Fruit fly (Drosophila melanogaster) whole organism, prepupa: ENCODE measurements around the gene Pgm1.

Experiments
- CG10631 ChIP-seq: fragments of 200-800 bp; sonication (Bioruptor generic); optimal IDR thresholded peaks from 2 replicates; lab custom pipeline; 2016; ENCODE audit warnings: missing biosample characterization, missing genetic modification characterization
- CG6163 ChIP-seq: fragments of 200-800 bp; sonication (Bioruptor generic); IDR thresholded peaks from 3 replicates; pipeline ENCODE4 v1.3.6; 2022; ENCODE audit warnings: missing biosample characterization, missing genetic modification characterization
- CG6808 ChIP-seq: fragments of 200-800 bp; sonication (Bioruptor generic); optimal IDR thresholded peaks from 3 replicates; lab custom pipeline; 2017; ENCODE audit warnings: missing biosample characterization, missing genetic modification characterization, mild to moderate bottlenecking, moderate library complexity, missing genetic modification reagents
- CG8119 ChIP-seq: fragments of 200-800 bp; sonication (Bioruptor generic); IDR thresholded peaks from 3 replicates; pipeline ENCODE4 v1.3.6; 2022; ENCODE audit warnings: missing biosample characterization, missing genetic modification characterization
- CG8319 ChIP-seq: fragments of 200-800 bp; sonication (Bioruptor generic); optimal IDR thresholded peaks from 3 replicates; lab custom pipeline; 2016; ENCODE audit warnings: missing biosample characterization, missing genetic modification characterization
- CG9139 ChIP-seq: fragments of 200-800 bp; sonication (Bioruptor generic); optimal IDR thresholded peaks from 3 replicates; lab custom pipeline; 2017; ENCODE audit warnings: missing biosample characterization, mild to moderate bottlenecking, missing genetic modification characterization
- Hr39 ChIP-seq: fragments of 200-800 bp; sonication (Bioruptor generic); optimal IDR thresholded peaks from 2 replicates; lab custom pipeline; 2016; ENCODE audit warnings: missing biosample characterization, missing genetic modification characterization
- Sox102F ChIP-seq: fragments of 200-800 bp; sonication (Bioruptor generic); optimal IDR thresholded peaks from 2 replicates; lab custom pipeline; 2016; ENCODE audit warnings: missing biosample characterization, mild to moderate bottlenecking, missing genetic modification characterization
- Sox15 ChIP-seq: fragments of 200-800 bp; sonication (Bioruptor generic); optimal IDR thresholded peaks from 3 replicates; lab custom pipeline; 2016; ENCODE audit warnings: missing biosample characterization, missing genetic modification characterization
- cyc ChIP-seq: fragments of 200-800 bp; sonication (Bioruptor generic); optimal IDR thresholded peaks from 3 replicates; lab custom pipeline; 2016; ENCODE audit warnings: missing biosample characterization, missing genetic modification characterization
- esn ChIP-seq: fragments of 200-800 bp; sonication (Bioruptor generic); optimal IDR thresholded peaks from 2 replicates; lab custom pipeline; 2016; ENCODE audit warnings: missing biosample characterization, mild to moderate bottlenecking, missing genetic modification characterization, moderate library complexity
- ss ChIP-seq, 2 experiments: fragments of 200-800 bp; sonication (Bioruptor generic); optimal IDR thresholded peaks; 2 replicates in 1 of 2; 3 replicates in 1 of 2; lab custom pipeline; 2017 to 2018; ENCODE audit warnings: mild to moderate bottlenecking in 2 of 2, missing biosample characterization in 2 of 2, missing genetic modification characterization in 2 of 2, moderate library complexity in 1 of 2

DNA sequence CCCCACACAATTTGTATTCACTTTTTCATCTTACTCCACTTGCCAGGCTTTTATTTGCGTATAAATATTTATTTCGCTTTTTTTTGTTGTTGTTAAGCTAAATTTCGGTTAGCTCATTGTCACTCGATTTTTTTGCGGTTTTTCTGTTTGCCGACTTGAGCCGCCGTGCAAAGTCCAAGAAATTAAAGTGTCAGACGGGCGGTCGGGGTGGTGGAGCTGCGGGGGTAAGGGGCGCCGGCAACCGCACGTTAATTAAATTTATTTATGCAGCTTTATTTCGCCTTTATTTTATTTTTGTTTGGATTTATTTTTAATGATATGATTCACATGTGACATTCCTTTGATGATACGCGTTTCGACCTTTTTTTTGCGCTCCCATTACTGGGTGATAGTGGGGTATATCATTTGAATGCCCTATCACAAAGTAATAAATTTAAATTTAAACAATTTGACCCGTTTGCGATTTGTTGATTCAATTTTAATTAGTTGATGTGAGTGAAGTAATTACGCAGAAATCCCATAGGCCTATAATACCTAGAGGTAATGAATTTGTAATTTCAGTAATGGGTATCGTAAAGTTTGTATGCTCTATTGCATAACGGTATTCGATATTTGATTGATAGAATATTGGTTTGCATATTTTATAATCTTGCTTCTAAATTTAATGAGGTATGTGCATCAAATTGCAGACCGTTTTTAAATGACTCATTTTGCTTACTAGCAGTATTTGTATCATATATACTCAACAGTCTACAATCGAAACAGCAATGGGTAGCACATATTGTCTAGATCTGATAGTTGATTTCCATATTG is 37.2 kb upstream of the Pgm1 start:
- TF ChIP-seq esn (GFP tag; lab: Kevin White, UChicago) (peak; percentile 74), CG6163 (no peak), CG8319 (peak; percentile 20), ss (GFP tag; optimal IDR thresholded peaks at IDR 0.05; lab: Kevin White, UChicago) (no peak), CG10631 (peak; percentile 26), Sox15 (GFP tag; lab: Kevin White, UChicago) (peak; percentile 34), Hr39 (GFP tag; lab: Kevin White, UChicago) (peak; percentile 77), CG8119 (no peak), cyc (peak; percentile 49), CG9139 (GFP tag; lab: Kevin White, UChicago) (no peak), Sox102F (GFP tag; lab: Kevin White, UChicago) (peak; percentile 72), CG6808 (no peak)
